Worm (Caenorhabditis elegans) whole organism, L4/young adult: ENCODE results near the gene nstp-7.

ENCODE experiments used
- W03F9.2 ChIP-seq: fragments of 150-350 bp; optimal IDR thresholded peaks from 2 replicates; lab custom pipeline; 2014; ENCODE audit warnings: missing biosample characterization, missing genetic modification characterization
- him-1 ChIP-seq: sonication (generic microtip); optimal IDR thresholded peaks from 2 replicates; lab custom pipeline; 2016; ENCODE audit warnings: missing genotype, missing genetic modification reagents, missing genetic modification characterization, missing compliant biosample characterization

ce11 chrV:631832-632231 is 50.1 kb downstream of the nstp-7 start:
- no peak for TF ChIP-seq him-1 (tag; lab: Kevin White, UChicago)
- TF ChIP-seq W03F9.2 (tag; lab: Kevin White, UChicago) = no peak
